Fruit fly (Drosophila melanogaster) whole organism, pupa: ENCODE data around the gene CG9784.
A peak's percentile ranks its signal among the peaks of the same experiment; 100 is the strongest.

Experiments
- CG10348 ChIP-seq: fragments of 200-800 bp; sonication (Bioruptor generic); IDR thresholded peaks from 2 replicates; pipeline ENCODE4 v1.3.6; 2022; ENCODE audit warnings: missing biosample characterization, missing genetic modification characterization
- CG12605 ChIP-seq: fragments of 200-800 bp; sonication (Bioruptor generic); IDR thresholded peaks from 2 replicates; pipeline ENCODE4 v1.3.6; 2022; ENCODE audit warnings: missing biosample characterization, missing genetic modification characterization
- CG14655 ChIP-seq: fragments of 200-800 bp; sonication (Bioruptor generic); optimal IDR thresholded peaks from 3 replicates; lab custom pipeline; 2017; ENCODE audit warnings: mild to moderate bottlenecking, missing biosample characterization, missing genetic modification reagents, missing genetic modification characterization
- CG15710 ChIP-seq: fragments of 200-800 bp; sonication (Bioruptor generic); optimal IDR thresholded peaks from 2 replicates; lab custom pipeline; 2018; ENCODE audit warnings: missing biosample characterization, mild to moderate bottlenecking, missing genetic modification characterization, moderate library complexity
- CG17806 ChIP-seq: fragments of 200-800 bp; sonication (Bioruptor generic); optimal IDR thresholded peaks from 2 replicates; lab custom pipeline; 2018; ENCODE audit warnings: missing biosample characterization, mild to moderate bottlenecking, missing genetic modification characterization, moderate library complexity
- CG32121 ChIP-seq: fragments of 200-800 bp; sonication (Bioruptor generic); IDR thresholded peaks from 2 replicates; pipeline ENCODE4 v1.3.6; 2022; ENCODE audit warnings: missing biosample characterization, missing genetic modification characterization
- CG4496 ChIP-seq: fragments of 200-800 bp; sonication (Bioruptor generic); IDR thresholded peaks from 3 replicates; pipeline ENCODE4 v1.3.6; 2022; ENCODE audit warnings: missing biosample characterization, missing genetic modification characterization
- CG8159 ChIP-seq: fragments of 200-800 bp; sonication (Bioruptor generic); optimal IDR thresholded peaks from 3 replicates; lab custom pipeline; 2018; ENCODE audit warnings: missing biosample characterization, mild to moderate bottlenecking, missing genetic modification characterization, moderate library complexity
- CG8301 ChIP-seq: fragments of 200-800 bp; sonication (Bioruptor generic); optimal IDR thresholded peaks from 2 replicates; lab custom pipeline; 2018; ENCODE audit warnings: missing biosample characterization, mild to moderate bottlenecking, missing genetic modification characterization
- EcR ChIP-seq: fragments of 200-800 bp; sonication (Bioruptor generic); optimal IDR thresholded peaks from 3 replicates; lab custom pipeline; 2019; ENCODE audit warnings: missing biosample characterization, missing genetic modification characterization, mild to moderate bottlenecking, moderate library complexity, missing genetic modification reagents
- Ets98B ChIP-seq: fragments of 200-800 bp; sonication (Bioruptor generic); IDR thresholded peaks from 2 replicates; pipeline ENCODE4 v1.3.6; 2022; ENCODE audit warnings: missing biosample characterization, missing genetic modification characterization
- fd96Ca ChIP-seq: fragments of 200-800 bp; sonication (Bioruptor generic); IDR thresholded peaks from 3 replicates; pipeline ENCODE4 v1.3.6; 2022; ENCODE audit warnings: missing biosample characterization, missing genetic modification characterization
- gl ChIP-seq: fragments of 200-800 bp; sonication (Bioruptor generic); optimal IDR thresholded peaks from 2 replicates; lab custom pipeline; 2018; ENCODE audit warnings: missing biosample characterization, mild to moderate bottlenecking, missing genetic modification characterization

- TF ChIP-seq EcR (GFP tag; lab: Kevin White, UChicago) (peak; percentile 69), CG10348 (GFP tag; lab: Robert Waterston, UW) (no peak), Ets98B (GFP tag; lab: Robert Waterston, UW) (peak; percentile 91), CG8301 (tag; lab: Kevin White, UChicago) (peak; percentile 76), CG32121 (GFP tag; lab: Robert Waterston, UW) (peak; percentile 89), CG12605 (GFP tag; lab: Robert Waterston, UW) (peak; percentile 99), CG14655 (GFP tag; lab: Kevin White, UChicago) (peak; percentile 86), CG17806 (tag; lab: Kevin White, UChicago) (peak; percentile 88), fd96Ca (peak; percentile 93), CG8159 (tag; lab: Kevin White, UChicago) (peak; percentile 92), gl (tag; lab: Kevin White, UChicago) (peak; percentile 99), CG4496 (GFP tag; lab: Robert Waterston, UW) (peak; percentile 97), CG15710 (peak; percentile 94)
Measured at dm6 chrX:16599770-16600169, 755 bp upstream of the CG9784 start.
